Fruit fly (Drosophila melanogaster): ENCODE results near the gene CG31517.

The CG31517 gene

DNA sequence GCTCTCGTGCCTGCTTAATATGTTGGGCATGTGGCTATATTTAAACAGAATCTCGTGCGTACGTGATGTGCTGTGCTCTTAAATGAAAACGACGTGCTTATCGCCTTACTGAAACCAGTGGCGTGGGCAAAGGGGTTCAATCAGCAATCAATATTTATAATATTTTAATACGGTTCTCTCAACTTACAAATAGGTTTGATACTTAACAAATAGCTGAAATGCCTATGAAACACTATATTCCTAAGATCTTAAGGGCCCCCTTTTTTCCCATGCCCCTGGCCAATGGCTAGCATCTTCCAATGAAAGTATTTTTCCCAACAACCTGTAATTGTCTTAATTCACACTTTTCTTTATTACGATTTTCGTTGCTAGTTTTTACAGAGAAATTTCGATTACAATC, 32.6 kb upstream of the CG31517 start (continued):
- TF ChIP-seq ftz-f1 (GFP tag; optimal IDR thresholded peaks at IDR 0.05): no peak
- peak in 1 of 2 experiments; percentile 65 for TF ChIP-seq eve (GFP tag; optimal IDR thresholded peaks at IDR 0.05)
- peak; percentile 60 for TF ChIP-seq CG1529 (GFP tag; optimal IDR thresholded peaks at IDR 0.05)
- TF ChIP-seq vvl (GFP tag; IDR thresholded peaks at IDR 0.05): peak; percentile 89
- TF ChIP-seq Bgb (GFP tag; IDR thresholded peaks at IDR 0.05; ENCODE audit: partially characterized antibody): no peak
- TF ChIP-seq D (optimal IDR thresholded peaks at IDR 0.05): no peak
- TF ChIP-seq D (GFP tag; optimal IDR thresholded peaks at IDR 0.05): peak; percentile 63
- TF ChIP-seq vnd (GFP tag; IDR thresholded peaks at IDR 0.05; ENCODE audit: partially characterized antibody): no peak
- TF ChIP-seq CG11247 (GFP tag; IDR thresholded peaks at IDR 0.05): peak; percentile 62
- peak; percentile 20 for TF ChIP-seq Dip3 (GFP tag; optimal IDR thresholded peaks at IDR 0.05)
- TF ChIP-seq CG14667 (GFP tag; IDR thresholded peaks at IDR 0.05): peak; percentile 59
- TF ChIP-seq CG30403 (GFP tag; optimal IDR thresholded peaks at IDR 0.05): peak; percentile 75
- peak; percentile 29 for TF ChIP-seq trh (GFP tag; optimal IDR thresholded peaks at IDR 0.05)
- no peak for TF ChIP-seq gcm2 (GFP tag; optimal IDR thresholded peaks at IDR 0.05)
- peak; percentile 66; the same call in 2 of the 3 replicates for TF ChIP-seq CG34422 (GFP tag; IDR thresholded peaks at IDR 0.05)
- TF ChIP-seq Ptx1 (GFP tag; IDR thresholded peaks at IDR 0.05): peak; percentile 75
- TF ChIP-seq Ssrp (tag; optimal IDR thresholded peaks at IDR 0.05): peak; percentile 73
- peak; percentile 81; the same call in 2 of the 3 replicates for TF ChIP-seq otp (GFP tag; IDR thresholded peaks at IDR 0.05)
- no peak for TF ChIP-seq maf-S (GFP tag; optimal IDR thresholded peaks at IDR 0.05)
- TF ChIP-seq CG13775 (GFP tag; optimal IDR thresholded peaks at IDR 0.05): peak; percentile 62
- no peak for TF ChIP-seq pros (GFP tag; optimal IDR thresholded peaks at IDR 0.05)
- TF ChIP-seq Bteb2 (GFP tag; optimal IDR thresholded peaks at IDR 0.05): peak; percentile 22
- no peak for TF ChIP-seq bigmax (GFP tag; optimal IDR thresholded peaks at IDR 0.05)
- TF ChIP-seq CG17186 (GFP tag; optimal IDR thresholded peaks at IDR 0.05): no peak
- peak; percentile 30 for TF ChIP-seq scrt (GFP tag; optimal IDR thresholded peaks at IDR 0.05)
- TF ChIP-seq ab (GFP tag; optimal IDR thresholded peaks at IDR 0.05): no peak
- peak; percentile 63 for TF ChIP-seq klu (GFP tag; IDR thresholded peaks at IDR 0.05)
- no peak for TF ChIP-seq HLHmδ (GFP tag; optimal IDR thresholded peaks at IDR 0.05)
- peak; percentile 27 for TF ChIP-seq Fer1 (GFP tag; optimal IDR thresholded peaks at IDR 0.05)
- TF ChIP-seq hbn (GFP tag; IDR thresholded peaks at IDR 0.05; ENCODE audit: partially characterized antibody): no peak
- peak; percentile 32 for TF ChIP-seq Atf3 (GFP tag; optimal IDR thresholded peaks at IDR 0.05)
- TF ChIP-seq E2f1 (GFP tag; IDR thresholded peaks at IDR 0.05): peak; percentile 72
- TF ChIP-seq CG17829 (tag; optimal IDR thresholded peaks at IDR 0.05): peak; percentile 89
- TF ChIP-seq emc (GFP tag; optimal IDR thresholded peaks at IDR 0.05): no peak
- peak; percentile 36 for TF ChIP-seq CG12236 (GFP tag; optimal IDR thresholded peaks at IDR 0.05)
- TF ChIP-seq h (optimal IDR thresholded peaks at IDR 0.05): no peak
- TF ChIP-seq CG31365 (tag; optimal IDR thresholded peaks at IDR 0.05): no peak
- no peak for TF ChIP-seq tna (GFP tag; IDR thresholded peaks at IDR 0.05; ENCODE audit: partially characterized antibody)
- TF ChIP-seq cad (GFP tag; optimal IDR thresholded peaks at IDR 0.05): no peak
- peak; percentile 73 for TF ChIP-seq sens-2 (GFP tag; IDR thresholded peaks at IDR 0.05)
- TF ChIP-seq cato (GFP tag; optimal IDR thresholded peaks at IDR 0.05; ENCODE audit: borderline replicate concordance): peak; percentile 50
- TF ChIP-seq CG4404 (GFP tag; IDR thresholded peaks at IDR 0.05): peak; percentile 85
- peak; percentile 57 for TF ChIP-seq CG17359 (tag; optimal IDR thresholded peaks at IDR 0.05)
- no peak for TF ChIP-seq hb (GFP tag; IDR thresholded peaks at IDR 0.05; ENCODE audit: partially characterized antibody)
- TF ChIP-seq HLH4C (GFP tag; IDR thresholded peaks at IDR 0.05; ENCODE audit: partially characterized antibody): no peak
- peak; percentile 76 for TF ChIP-seq CG8924 (tag; optimal IDR thresholded peaks at IDR 0.05)
- TF ChIP-seq CG8290 (GFP tag; optimal IDR thresholded peaks at IDR 0.05): peak; percentile 44
- peak in 1 of 2 experiments; percentile 22 for TF ChIP-seq CG8290 (tag; optimal IDR thresholded peaks at IDR 0.05)
- no peak for TF ChIP-seq CG5953 (GFP tag; IDR thresholded peaks at IDR 0.05)
- TF ChIP-seq CG31224 (GFP tag; IDR thresholded peaks at IDR 0.05): peak; percentile 64
- TF ChIP-seq CG13894 (tag; optimal IDR thresholded peaks at IDR 0.05): no peak
- peak; percentile 72 for TF ChIP-seq CoRest (tag; optimal IDR thresholded peaks at IDR 0.05)

All from whole organism, embryonic.